Worm (Caenorhabditis elegans): ENCODE measurements around the gene ant-1.1.

ant-1.1 gene

DNA sequence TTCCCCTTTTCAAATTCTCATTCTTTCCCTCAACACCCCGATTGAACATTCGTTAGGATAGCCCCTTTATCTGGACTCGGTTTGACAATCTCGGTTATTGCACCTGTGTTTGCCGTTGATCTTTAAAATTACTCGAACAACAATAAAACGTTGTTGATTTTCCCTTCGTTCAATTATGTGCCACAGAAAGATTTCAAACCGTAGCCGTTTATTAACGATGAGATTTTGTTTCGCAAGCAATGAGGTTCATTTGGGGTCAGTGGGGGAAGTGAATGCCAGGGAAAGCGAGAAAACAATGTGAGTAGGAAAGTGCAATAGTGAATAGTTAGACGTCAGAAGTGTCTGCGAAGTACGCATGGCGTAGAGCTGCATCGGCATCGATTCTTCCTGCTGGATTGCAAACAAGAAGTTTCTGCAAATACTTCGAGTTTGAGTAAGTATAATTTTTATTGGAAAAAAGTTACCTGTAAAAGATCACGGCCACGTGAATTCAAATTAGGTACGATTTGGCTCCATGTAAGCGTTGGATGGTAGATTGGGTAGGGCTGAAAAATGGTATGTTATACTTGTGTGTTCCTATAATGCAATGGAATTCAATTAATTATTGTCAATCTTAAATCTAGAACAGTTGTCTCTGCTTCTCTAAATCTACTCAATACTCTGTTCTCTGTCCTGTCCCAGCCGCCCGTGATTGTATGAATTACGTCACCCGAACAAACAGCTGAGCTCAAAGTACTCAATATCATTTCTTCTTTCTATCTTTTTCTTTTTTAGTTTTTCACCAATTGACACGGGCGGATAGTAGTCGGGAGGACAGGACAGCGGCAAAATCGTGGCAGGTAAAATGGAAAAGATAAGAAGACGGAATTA lies 1.8 kb downstream of the ant-1.1 start, which contains the start of gene kel-3 (continued):
- TF ChIP-seq dpl-1 (GFP tag; optimal IDR thresholded peaks at IDR 0.05) (peak; percentile 36 to 68 (median 42)), nhr-90 (tag; optimal IDR thresholded peaks at IDR 0.05; ENCODE audit: poor library complexity) (peak; percentile 81), pax-3 (tag; optimal IDR thresholded peaks at IDR 0.05) (peak; percentile 76), pag-3 (tag; optimal IDR thresholded peaks at IDR 0.05; ENCODE audit: borderline replicate concordance, insufficient read depth) (no peak), unc-130 (tag; optimal IDR thresholded peaks at IDR 0.05) (peak; percentile 86), tlp-1 (tag; optimal IDR thresholded peaks at IDR 0.05) (no peak), hlh-4 (tag; optimal IDR thresholded peaks at IDR 0.05) (no peak), lin-13 (GFP tag; optimal IDR thresholded peaks at IDR 0.05) (peak; percentile 39), fkh-8 (tag; optimal IDR thresholded peaks at IDR 0.05) (no peak), ces-1 (GFP tag; optimal IDR thresholded peaks at IDR 0.05) (no peak), pqm-1 (tag; optimal IDR thresholded peaks at IDR 0.05) (no peak), nhr-11 (tag; optimal IDR thresholded peaks at IDR 0.05) (peak; percentile 49), ceh-82 (tag; optimal IDR thresholded peaks at IDR 0.05) (peak in 1 of 3 experiments; percentile 39), snpc-4 (tag; optimal IDR thresholded peaks at IDR 0.05) (no peak), ceh-90 (tag; optimal IDR thresholded peaks at IDR 0.05) (no peak), C04F5.9 (tag; optimal IDR thresholded peaks at IDR 0.05) (no peak), efl-1 (optimal IDR thresholded peaks at IDR 0.05) (peak; percentile 33 to 47), efl-1 (GFP tag; optimal IDR thresholded peaks at IDR 0.05 in 1 of 2) (peak; percentile 31 to 95), hlh-17 (GFP tag; optimal IDR thresholded peaks at IDR 0.05; ENCODE audit: borderline replicate concordance) (peak; percentile 4), fkh-4 (tag; optimal IDR thresholded peaks at IDR 0.05; ENCODE audit: borderline replicate concordance) (peak; percentile 14), unc-30 (tag; optimal IDR thresholded peaks at IDR 0.05) (no peak), isw-1 (GFP tag; IDR thresholded peaks at IDR 0.05) (no peak), nhr-237 (tag; optimal IDR thresholded peaks at IDR 0.05) (no peak), C34B4.2 (tag; optimal IDR thresholded peaks at IDR 0.05) (peak; percentile 21), hpl-2 (GFP tag; optimal IDR thresholded peaks at IDR 0.05) (peak; percentile 78), alr-1 (tag; optimal IDR thresholded peaks at IDR 0.05; ENCODE audit: borderline replicate concordance) (no peak), skn-1 (tag; optimal IDR thresholded peaks at IDR 0.05) (peak; percentile 26), nhr-84 (tag; optimal IDR thresholded peaks at IDR 0.05) (peak; percentile 56), ceh-63 (GFP tag; optimal IDR thresholded peaks at IDR 0.05) (no peak), fos-1 (tag; optimal IDR thresholded peaks at IDR 0.05) (peak; percentile 53), ets-5 (GFP tag; IDR thresholded peaks at IDR 0.05) (no peak), aha-1 (tag; optimal IDR thresholded peaks at IDR 0.05) (no peak), mep-1 (tag; optimal IDR thresholded peaks at IDR 0.05) (peak; percentile 54), sptf-1 (tag; optimal IDR thresholded peaks at IDR 0.05) (no peak), efl-3 (GFP tag; optimal IDR thresholded peaks at IDR 0.05) (no peak), zip-4 (GFP tag; optimal IDR thresholded peaks at IDR 0.05) (peak; percentile 25), ceh-8 (GFP tag; optimal IDR thresholded peaks at IDR 0.05) (no peak), sup-37 (GFP tag; optimal IDR thresholded peaks at IDR 0.05) (peak; percentile 36), Y116A8C.19 (tag; optimal IDR thresholded peaks at IDR 0.05; ENCODE audit: borderline replicate concordance) (no peak), unc-62 (GFP tag; optimal IDR thresholded peaks at IDR 0.05) (no peak), lin-15B (tag; optimal IDR thresholded peaks at IDR 0.05) (no peak), rnt-1 (tag; optimal IDR thresholded peaks at IDR 0.05) (peak; percentile 83), zag-1 (tag; optimal IDR thresholded peaks at IDR 0.05) (no peak), nhr-28 (tag; optimal IDR thresholded peaks at IDR 0.05) (no peak), nhr-12 (tag; optimal IDR thresholded peaks at IDR 0.05) (no peak), fkh-10 (GFP tag; optimal IDR thresholded peaks at IDR 0.05) (no peak), ama-1 (optimal IDR thresholded peaks at IDR 0.05) (peak; percentile 98), aly-2 (tag; optimal IDR thresholded peaks at IDR 0.05) (peak; percentile 97), lin-39 (tag; optimal IDR thresholded peaks at IDR 0.05) (peak; percentile 67)
